Worm (Caenorhabditis elegans) whole organism, L3 larva: ENCODE results near the gene srt-31.

ENCODE experiments used
- R02D3.7 ChIP-seq: fragments of 150-350 bp; optimal IDR thresholded peaks from 2 replicates; lab custom pipeline; 2014; ENCODE audit warnings: missing biosample characterization, missing genetic modification characterization
- ZK546.5 ChIP-seq: sonication (generic microtip); optimal IDR thresholded peaks from 2 replicates; lab custom pipeline; 2017; ENCODE audit warnings: missing biosample characterization, missing genetic modification characterization
- ceh-9 ChIP-seq: sonication (generic microtip); optimal IDR thresholded peaks from 2 replicates; lab custom pipeline; 2018; ENCODE audit warnings: missing biosample characterization, missing genetic modification characterization
- daf-12 ChIP-seq: fragments of 150-350 bp; optimal IDR thresholded peaks from 2 replicates; lab custom pipeline; 2014; ENCODE audit warnings: missing biosample characterization, missing genetic modification reagents, missing genetic modification characterization
- egl-5 ChIP-seq: fragments of 150-350 bp; optimal IDR thresholded peaks from 2 replicates; lab custom pipeline; 2017; ENCODE audit warnings: missing biosample characterization, missing genetic modification reagents, missing genetic modification characterization, inconsistent platforms
- elt-2 ChIP-seq: sonication (generic microtip); optimal IDR thresholded peaks from 2 replicates; lab custom pipeline; 2016; ENCODE audit warnings: missing genetic modification reagents, mild to moderate bottlenecking, missing genetic modification characterization, missing compliant biosample characterization
- eor-1 ChIP-seq, 2 experiments: fragments of 150-350 bp; optimal IDR thresholded peaks; 2 replicates each; lab custom pipeline; 2014 to 2018; ENCODE audit warnings: missing biosample characterization in 2 of 2, missing genetic modification characterization in 2 of 2
- fkh-10 ChIP-seq: sonication (generic microtip); optimal IDR thresholded peaks from 2 replicates; lab custom pipeline; 2017; ENCODE audit warnings: missing biosample characterization, missing genetic modification reagents, missing genetic modification characterization
- hmg-11 ChIP-seq: sonication (generic microtip); optimal IDR thresholded peaks from 2 replicates; lab custom pipeline; 2016; ENCODE audit warnings: missing genetic modification characterization, missing compliant biosample characterization
- jun-1 ChIP-seq: fragments of 150-350 bp; optimal IDR thresholded peaks from 2 replicates; lab custom pipeline; 2014; ENCODE audit warnings: missing biosample characterization, missing genetic modification reagents, missing genetic modification characterization
- lin-15B ChIP-seq: fragments of 150-350 bp; optimal IDR thresholded peaks from 2 replicates; lab custom pipeline; 2014; ENCODE audit warnings: missing biosample characterization, missing genetic modification characterization
- lin-39 ChIP-seq: fragments of 150-350 bp; optimal IDR thresholded peaks from 2 replicates; lab custom pipeline; 2018; ENCODE audit warnings: missing biosample characterization, missing genetic modification reagents, missing genetic modification characterization
- mdl-1 ChIP-seq: fragments of 150-350 bp; optimal IDR thresholded peaks from 2 replicates; lab custom pipeline; 2014; ENCODE audit warnings: missing biosample characterization, missing genetic modification characterization
- nhr-11 ChIP-seq: fragments of 150-350 bp; optimal IDR thresholded peaks from 2 replicates; lab custom pipeline; 2014; ENCODE audit warnings: missing biosample characterization, missing genetic modification characterization
- nhr-12 ChIP-seq: fragments of 150-350 bp; optimal IDR thresholded peaks from 2 replicates; lab custom pipeline; 2014; ENCODE audit warnings: missing biosample characterization, missing genetic modification characterization
- nhr-23 ChIP-seq: fragments of 150-350 bp; optimal IDR thresholded peaks from 2 replicates; lab custom pipeline; 2014; ENCODE audit warnings: missing biosample characterization, missing genetic modification reagents, missing genetic modification characterization
- nhr-237 ChIP-seq: fragments of 150-350 bp; optimal IDR thresholded peaks from 2 replicates; lab custom pipeline; 2014; ENCODE audit warnings: missing biosample characterization, missing genetic modification characterization
- nhr-25 ChIP-seq: sonication (generic microtip); optimal IDR thresholded peaks from 2 replicates; lab custom pipeline; 2017; ENCODE audit warnings: missing biosample characterization, missing genetic modification characterization
- nhr-28 ChIP-seq: fragments of 150-350 bp; optimal IDR thresholded peaks from 2 replicates; lab custom pipeline; 2014; ENCODE audit warnings: missing biosample characterization, missing genetic modification characterization
- nhr-43 ChIP-seq: sonication (generic microtip); optimal IDR thresholded peaks from 2 replicates; lab custom pipeline; 2016; ENCODE audit warnings: mild to moderate bottlenecking, missing genetic modification characterization, missing compliant biosample characterization; ENCODE audit not compliant: poor library complexity, severe bottlenecking
- nhr-67 ChIP-seq: fragments of 150-350 bp; optimal IDR thresholded peaks from 2 replicates; lab custom pipeline; 2014; ENCODE audit warnings: missing biosample characterization, missing genetic modification characterization
- nhr-76 ChIP-seq: fragments of 150-350 bp; sonication (generic microtip); optimal IDR thresholded peaks from 5 replicates; lab custom pipeline; 2014; ENCODE audit warnings: missing biosample characterization, missing genetic modification characterization
- nhr-77 ChIP-seq: fragments of 150-350 bp; optimal IDR thresholded peaks from 2 replicates; lab custom pipeline; 2014; ENCODE audit warnings: missing biosample characterization, missing genetic modification characterization
- pha-4 ChIP-seq: fragments of 150-350 bp; optimal IDR thresholded peaks from 2 replicates; lab custom pipeline; 2014; ENCODE audit warnings: missing biosample characterization, missing genetic modification reagents, missing genetic modification characterization
- pqm-1 ChIP-seq: fragments of 150-350 bp; optimal IDR thresholded peaks from 2 replicates; lab custom pipeline; 2017; ENCODE audit warnings: missing biosample characterization, missing genetic modification characterization, inconsistent platforms
- sea-2 ChIP-seq: fragments of 150-350 bp; sonication (generic microtip); optimal IDR thresholded peaks from 4 replicates; lab custom pipeline; 2014; ENCODE audit warnings: missing biosample characterization, missing genetic modification reagents, missing genetic modification characterization
- skn-1 ChIP-seq: fragments of 150-350 bp; optimal IDR thresholded peaks from 2 replicates; lab custom pipeline; 2014; ENCODE audit warnings: missing biosample characterization, missing genetic modification characterization
- tbx-2 ChIP-seq: sonication (generic microtip); optimal IDR thresholded peaks from 2 replicates; lab custom pipeline; 2016; ENCODE audit warnings: mild to moderate bottlenecking, missing genetic modification characterization, missing compliant biosample characterization
- unc-62 ChIP-seq: fragments of 150-350 bp; sonication (generic microtip); optimal IDR thresholded peaks from 4 replicates; lab custom pipeline; 2014; ENCODE audit warnings: missing biosample characterization, missing genetic modification reagents, missing genetic modification characterization
- zag-1 ChIP-seq: fragments of 150-350 bp; optimal IDR thresholded peaks from 2 replicates; lab custom pipeline; 2014; ENCODE audit warnings: missing biosample characterization, missing genetic modification characterization
- ztf-11 ChIP-seq: fragments of 150-350 bp; optimal IDR thresholded peaks from 2 replicates; lab custom pipeline; 2014; ENCODE audit warnings: missing biosample characterization, missing genetic modification characterization
- ztf-4 ChIP-seq: fragments of 150-350 bp; optimal IDR thresholded peaks from 2 replicates; lab custom pipeline; 2014; ENCODE audit warnings: missing biosample characterization, missing genetic modification characterization

The srt-31 gene

ce11 chrV:467507-467906 is 5.2 kb upstream of the srt-31 start:
- no peak for TF ChIP-seq unc-62 (GFP tag; lab: Kevin White, UChicago)
- TF ChIP-seq, all 47 proteins: peak for 0

ce11 chrV:468460-468859 is 4.2 kb upstream of the srt-31 start, which contains the start of gene srbc-57:
Gene srbc-57, minus strand, starts transcription at chrV:468560.
- TF ChIP-seq skn-1 (tag; lab: Kevin White, UChicago): no peak
- no peak for TF ChIP-seq nhr-12 (tag; lab: Kevin White, UChicago)
- no peak for TF ChIP-seq ztf-4
- no peak for TF ChIP-seq sea-2 (GFP tag; lab: Kevin White, UChicago)
- TF ChIP-seq, all 47 proteins: peak for 0

ce11 chrV:474516-474915 is 1.8 kb downstream of the srt-31 start, which contains the start of gene nhr-99:
Gene nhr-99, plus strand, starts transcription at chrV:474778.
- TF ChIP-seq pqm-1 (tag; lab: Kevin White, UChicago) (peak; percentile 85), nhr-25 (tag; lab: Kevin White, UChicago) (no peak), fkh-10 (no peak), elt-2 (tag; lab: Kevin White, UChicago) (peak; percentile 73), skn-1 (tag; lab: Kevin White, UChicago) (no peak), jun-1 (tag; lab: Kevin White, UChicago) (peak; percentile 62), ztf-4 (no peak), nhr-43 (tag; lab: Kevin White, UChicago) (no peak), pha-4 (tag; lab: Kevin White, UChicago) (peak; percentile 38), zag-1 (tag; lab: Kevin White, UChicago) (no peak), R02D3.7 (no peak)

ce11 chrV:477664-478212 is 5.0 kb downstream of the srt-31 start, which contains the start of gene nhr-55:
Gene nhr-55, plus strand, starts transcription at chrV:478162.
- no peak for TF ChIP-seq nhr-237 (tag; lab: Kevin White, UChicago)
- no peak for TF ChIP-seq nhr-11 (tag; lab: Kevin White, UChicago)
- no peak for TF ChIP-seq egl-5
- TF ChIP-seq nhr-25 (tag; lab: Kevin White, UChicago): no peak
- TF ChIP-seq ceh-9 (tag; lab: Kevin White, UChicago): no peak
- peak; percentile 70 for TF ChIP-seq pha-4 (tag; lab: Kevin White, UChicago)
- peak; percentile 90 for TF ChIP-seq pqm-1 (tag; lab: Kevin White, UChicago)
- TF ChIP-seq lin-39 (tag; lab: Kevin White, UChicago): no peak
- no peak for TF ChIP-seq tbx-2 (tag; lab: Kevin White, UChicago)
- TF ChIP-seq jun-1 (tag; lab: Kevin White, UChicago): peak; percentile 56
- TF ChIP-seq elt-2 (tag; lab: Kevin White, UChicago): peak; percentile 82
- no peak for TF ChIP-seq eor-1 (tag; optimal IDR thresholded peaks at IDR 0.05; lab: Kevin White, UChicago)

- TF ChIP-seq hmg-11 (tag; lab: Kevin White, UChicago) (no peak), egl-5 (no peak), nhr-23 (tag; lab: Kevin White, UChicago) (no peak), pqm-1 (tag; lab: Kevin White, UChicago) (no peak), ceh-9 (tag; lab: Kevin White, UChicago) (no peak), nhr-28 (tag; lab: Kevin White, UChicago) (no peak), daf-12 (tag; lab: Kevin White, UChicago) (no peak), nhr-67 (tag; lab: Kevin White, UChicago) (no peak), ZK546.5 (no peak), nhr-76 (tag; lab: Kevin White, UChicago) (no peak), nhr-77 (tag; lab: Kevin White, UChicago) (no peak), R02D3.7 (no peak), lin-15B (tag; lab: Kevin White, UChicago) (no peak), sea-2 (GFP tag; lab: Kevin White, UChicago) (no peak), ztf-11 (tag; lab: Kevin White, UChicago) (no peak), nhr-12 (tag; lab: Kevin White, UChicago) (no peak), elt-2 (tag; lab: Kevin White, UChicago) (no peak), nhr-11 (tag; lab: Kevin White, UChicago) (no peak), mdl-1 (tag; lab: Kevin White, UChicago) (no peak)
- TF ChIP-seq, all 47 proteins: peak for 0
These were observed 6.4 kb downstream of the srt-31 start for ce11 chrV:479046-479445.
